Worm (Caenorhabditis elegans) whole organism, L4/young adult: ENCODE data around the gene K10D6.4.

Experiments used
- W03F9.2 ChIP-seq: fragments of 150-350 bp; optimal IDR thresholded peaks from 2 replicates; lab custom pipeline; 2014; ENCODE audit warnings: missing biosample characterization, missing genetic modification characterization
- dao-5 ChIP-seq: sonication (generic microtip); optimal IDR thresholded peaks from 2 replicates; lab custom pipeline; 2016; ENCODE audit warnings: missing genotype, missing genetic modification characterization, moderate library complexity, missing compliant biosample characterization
- him-1 ChIP-seq: sonication (generic microtip); optimal IDR thresholded peaks from 2 replicates; lab custom pipeline; 2016; ENCODE audit warnings: missing genotype, missing genetic modification reagents, missing genetic modification characterization, missing compliant biosample characterization

DNA sequence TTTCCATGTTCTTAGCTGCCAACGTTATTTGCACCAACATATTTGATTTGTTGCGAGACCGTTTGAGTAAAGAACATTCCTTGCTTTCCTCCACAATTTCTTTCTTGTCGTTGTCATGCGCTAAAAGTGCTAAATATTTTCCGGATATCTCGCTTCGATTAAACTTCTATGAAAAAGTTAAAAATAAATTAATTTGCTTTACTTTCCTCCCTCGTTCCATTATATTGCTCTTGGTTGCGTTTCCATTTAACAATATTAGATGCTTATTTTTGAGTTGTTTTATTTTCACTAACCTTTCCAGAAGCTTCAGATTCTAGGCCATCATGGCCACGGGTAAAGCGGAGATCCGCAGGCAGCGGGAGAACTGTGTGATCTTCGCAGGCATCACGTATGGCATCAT lies 39.9 kb downstream of the K10D6.4 start, which contains the start of gene pgap-1:
- TF ChIP-seq him-1 (tag; lab: Kevin White, UChicago) (no peak), dao-5 (no peak), W03F9.2 (tag; lab: Kevin White, UChicago) (no peak)
